Worm (Caenorhabditis elegans) whole organism, midembryonic: ENCODE results near the gene chil-3.

Experiments used
- flt-1 ChIP-seq: fragments of 200-800 bp; sonication (Bioruptor generic); IDR thresholded peaks from 2 replicates; pipeline ENCODE4 v1.3.6; 2022; ENCODE audit warnings: missing genetic modification characterization, missing compliant biosample characterization
- klf-2 ChIP-seq: fragments of 200-800 bp; sonication (Bioruptor generic); conservative IDR thresholded peaks from 2 replicates; pipeline ENCODE4 v1.3.6; 2022; ENCODE audit warnings: missing genetic modification reagents, missing genetic modification characterization, missing compliant biosample characterization
- med-1 ChIP-seq: sonication (generic microtip); optimal IDR thresholded peaks from 2 replicates; lab custom pipeline; 2017; ENCODE audit warnings: missing genetic modification characterization, mild to moderate bottlenecking, missing compliant biosample characterization, antibody characterized with exemption, missing genetic modification reagents; ENCODE audit not compliant: insufficient read depth
- tab-1 ChIP-seq: fragments of 200-800 bp; sonication (Bioruptor generic); IDR thresholded peaks from 2 replicates; pipeline ENCODE4 v1.3.6; 2022; ENCODE audit warnings: missing genetic modification characterization, missing compliant biosample characterization
- ztf-29 ChIP-seq: fragments of 200-800 bp; sonication (Bioruptor generic); IDR thresholded peaks from 2 replicates; pipeline ENCODE4 v1.3.6; 2022; ENCODE audit warnings: missing genetic modification reagents, missing genetic modification characterization, missing compliant biosample characterization

DNA sequence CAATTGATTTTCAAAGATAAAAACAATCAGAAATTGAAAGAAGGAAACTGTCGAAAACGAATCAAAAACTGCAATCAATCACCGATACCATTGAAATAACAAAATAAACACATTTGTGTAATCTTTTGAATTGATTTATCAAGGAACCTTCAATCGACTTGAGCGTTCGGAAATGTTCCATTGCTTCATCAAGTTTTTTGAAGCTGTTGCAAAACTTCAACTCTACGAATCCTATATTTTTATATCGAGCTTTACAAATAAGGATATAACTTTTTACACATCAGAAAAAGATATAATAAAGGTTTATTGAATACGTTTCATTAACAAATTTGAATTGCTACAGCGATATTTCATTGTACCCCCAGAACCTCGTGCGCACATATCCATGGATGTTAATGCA, 11.7 kb upstream of the chil-3 start, which contains the start of gene chil-8:
- no peak for TF ChIP-seq med-1 (GFP tag; lab: Kevin White, UChicago)
- no peak for TF ChIP-seq klf-2 (GFP tag; lab: Robert Waterston, UW)
- no peak for TF ChIP-seq flt-1 (GFP tag; lab: Robert Waterston, UW)
- TF ChIP-seq ztf-29 = no peak
- TF ChIP-seq tab-1 (GFP tag; lab: Robert Waterston, UW) = no peak
